Worm (Caenorhabditis elegans): Measurements from ENCODE around the gene acsd-1.

DNA sequence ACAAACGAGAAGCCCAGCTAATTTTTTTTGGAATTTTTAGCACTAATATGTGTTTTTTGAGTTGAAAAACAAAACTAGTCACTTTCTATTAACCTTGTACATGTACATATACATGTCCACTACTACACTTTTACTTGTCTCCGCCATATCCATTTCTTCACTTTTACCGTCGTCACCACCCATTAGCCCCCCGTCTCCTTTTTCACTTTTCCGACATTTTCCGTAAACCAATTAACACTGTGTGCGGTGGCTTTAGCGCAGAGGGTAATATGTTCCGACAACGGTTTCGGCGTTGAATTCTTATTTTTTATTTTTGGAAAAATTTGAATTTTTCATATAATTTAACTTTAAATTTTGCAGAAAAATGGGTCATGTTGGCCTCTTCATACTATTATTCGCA is 35.4 kb downstream of the acsd-1 start, which contains the start of gene cdh-12:
- no peak for TF ChIP-seq lsy-27 (tag; optimal IDR thresholded peaks at IDR 0.05; ENCODE audit: borderline replicate concordance, insufficient read depth)
- TF ChIP-seq snpc-4 (GFP tag; optimal IDR thresholded peaks at IDR 0.05), result no peak
- TF ChIP-seq snpc-4 (tag; optimal IDR thresholded peaks at IDR 0.05), result no peak
- TF ChIP-seq nfya-1 (tag; optimal IDR thresholded peaks at IDR 0.05; ENCODE audit: borderline replicate concordance, insufficient read depth), result no peak
